Worm (Caenorhabditis elegans) whole organism, L3 larva: ENCODE data around the gene ZC262.4.

Experiments
- lin-15B ChIP-seq: fragments of 150-350 bp; optimal IDR thresholded peaks from 2 replicates; lab custom pipeline; 2014; ENCODE audit warnings: missing biosample characterization, missing genetic modification characterization
- nhr-12 ChIP-seq: fragments of 150-350 bp; optimal IDR thresholded peaks from 2 replicates; lab custom pipeline; 2014; ENCODE audit warnings: missing biosample characterization, missing genetic modification characterization
- nhr-25 ChIP-seq: sonication (generic microtip); optimal IDR thresholded peaks from 2 replicates; lab custom pipeline; 2017; ENCODE audit warnings: missing biosample characterization, missing genetic modification characterization
- nhr-28 ChIP-seq: fragments of 150-350 bp; optimal IDR thresholded peaks from 2 replicates; lab custom pipeline; 2014; ENCODE audit warnings: missing biosample characterization, missing genetic modification characterization
- nhr-76 ChIP-seq: fragments of 150-350 bp; sonication (generic microtip); optimal IDR thresholded peaks from 5 replicates; lab custom pipeline; 2014; ENCODE audit warnings: missing biosample characterization, missing genetic modification characterization
- nhr-77 ChIP-seq: fragments of 150-350 bp; optimal IDR thresholded peaks from 2 replicates; lab custom pipeline; 2014; ENCODE audit warnings: missing biosample characterization, missing genetic modification characterization
- snpc-4 ChIP-seq: fragments of 150-350 bp; optimal IDR thresholded peaks from 2 replicates; lab custom pipeline; 2014; ENCODE audit warnings: missing biosample characterization, missing genetic modification characterization

- TF ChIP-seq nhr-25 (peak; percentile 14), nhr-76 (tag; lab: Kevin White, UChicago) (no peak), nhr-12 (tag; lab: Kevin White, UChicago) (no peak), snpc-4 (tag; lab: Kevin White, UChicago) (peak; percentile 4), nhr-77 (tag; lab: Kevin White, UChicago) (no peak), lin-15B (tag; lab: Kevin White, UChicago) (peak; percentile 36), nhr-28 (no peak)
Observed at ce11 chrIII:8354644-8355461, 20.5 kb upstream of the ZC262.4 start, which contains the start of gene unc-116.
